Fruit fly (Drosophila melanogaster): Measurements from ENCODE around the gene CG3651.

- no peak for TF ChIP-seq CG3919 (GFP tag; optimal IDR thresholded peaks at IDR 0.05)
- TF ChIP-seq Hr39 (GFP tag; optimal IDR thresholded peaks at IDR 0.05) = peak; percentile 33
- TF ChIP-seq CG8119 (GFP tag; IDR thresholded peaks at IDR 0.05) = no peak
- peak; percentile 4 for TF ChIP-seq OdsH (GFP tag; optimal IDR thresholded peaks at IDR 0.05)
- TF ChIP-seq Lpt (GFP tag; optimal IDR thresholded peaks at IDR 0.05) = no peak
- TF ChIP-seq ss (GFP tag; optimal IDR thresholded peaks at IDR 0.05) = peak in 1 of 2 experiments; percentile 10
- TF ChIP-seq CG8319 (GFP tag; optimal IDR thresholded peaks at IDR 0.05) = no peak
- no peak for TF ChIP-seq spab (GFP tag; optimal IDR thresholded peaks at IDR 0.05)
- no peak for TF ChIP-seq CG1621 (tag; optimal IDR thresholded peaks at IDR 0.05)
- no peak for TF ChIP-seq CG11902 (GFP tag; optimal IDR thresholded peaks at IDR 0.05)
Measured at dm6 chr2L:22129581-22130300, 8.6 kb downstream of the CG3651 start, which contains the start of gene CycK.

All from whole organism, prepupa.